Worm (Caenorhabditis elegans) whole organism, midembryonic: Measurements from ENCODE around the gene C27F2.4.
"Not testable (repeated sequence)": the region's sequence is repeated elsewhere in the genome, so short reads cannot be mapped to it uniquely, and the experiment has no call there.

ENCODE experiments used
- T22C8.4 ChIP-seq: fragments of 200-800 bp; sonication (Bioruptor generic); IDR thresholded peaks from 2 replicates; pipeline ENCODE4 v1.3.6; 2022; ENCODE audit warnings: missing genetic modification characterization, missing compliant biosample characterization
- cog-1 ChIP-seq: sonication (generic microtip); optimal IDR thresholded peaks from 2 replicates; lab custom pipeline; 2016; ENCODE audit warnings: missing genetic modification characterization, missing compliant biosample characterization
- flt-1 ChIP-seq: fragments of 200-800 bp; sonication (Bioruptor generic); IDR thresholded peaks from 2 replicates; pipeline ENCODE4 v1.3.6; 2022; ENCODE audit warnings: missing genetic modification characterization, missing compliant biosample characterization
- klf-2 ChIP-seq: fragments of 200-800 bp; sonication (Bioruptor generic); conservative IDR thresholded peaks from 2 replicates; pipeline ENCODE4 v1.3.6; 2022; ENCODE audit warnings: missing genetic modification reagents, missing genetic modification characterization, missing compliant biosample characterization
- med-1 ChIP-seq: sonication (generic microtip); optimal IDR thresholded peaks from 2 replicates; lab custom pipeline; 2017; ENCODE audit warnings: missing genetic modification characterization, mild to moderate bottlenecking, missing compliant biosample characterization, antibody characterized with exemption, missing genetic modification reagents; ENCODE audit not compliant: insufficient read depth
- ref-1 ChIP-seq: fragments of 200-800 bp; sonication (Bioruptor generic); conservative IDR thresholded peaks from 2 replicates; pipeline ENCODE4 v1.3.6; 2022; ENCODE audit warnings: missing genetic modification reagents, missing genetic modification characterization, missing compliant biosample characterization
- tab-1 ChIP-seq: fragments of 200-800 bp; sonication (Bioruptor generic); IDR thresholded peaks from 2 replicates; pipeline ENCODE4 v1.3.6; 2022; ENCODE audit warnings: missing genetic modification characterization, missing compliant biosample characterization
- ztf-23 ChIP-seq: fragments of 200-800 bp; sonication (Bioruptor generic); IDR thresholded peaks from 2 replicates; pipeline ENCODE4 v1.3.6; 2022; ENCODE audit warnings: missing genetic modification reagents, missing genetic modification characterization, missing compliant biosample characterization
- ztf-29 ChIP-seq: fragments of 200-800 bp; sonication (Bioruptor generic); IDR thresholded peaks from 2 replicates; pipeline ENCODE4 v1.3.6; 2022; ENCODE audit warnings: missing genetic modification reagents, missing genetic modification characterization, missing compliant biosample characterization

The C27F2.4 gene

ce11 chrIII:4934896-4935628 is 25.0 kb downstream of the C27F2.4 start, which contains the start of gene mrps-18C:
Gene mrps-18C (plus strand): TSS chrIII:4935578.
- no peak for TF ChIP-seq T22C8.4 (GFP tag; lab: Robert Waterston, UW)
- no peak for TF ChIP-seq med-1
- no peak for TF ChIP-seq ztf-23
- TF ChIP-seq tab-1: no peak
- no peak for TF ChIP-seq ref-1 (GFP tag; lab: Robert Waterston, UW)
- no peak for TF ChIP-seq ztf-29 (GFP tag; lab: Robert Waterston, UW)
- TF ChIP-seq cog-1 (tag; lab: Kevin White, UChicago): no peak
- no peak for TF ChIP-seq flt-1
- TF ChIP-seq klf-2 (GFP tag; lab: Robert Waterston, UW): no peak

- TF ChIP-seq klf-2 (GFP tag; lab: Robert Waterston, UW) (no peak), flt-1 (no peak), ref-1 (GFP tag; lab: Robert Waterston, UW) (no peak), tab-1 (no peak), T22C8.4 (GFP tag; lab: Robert Waterston, UW) (no peak), ztf-29 (GFP tag; lab: Robert Waterston, UW) (no peak), cog-1 (tag; lab: Kevin White, UChicago) (no peak), ztf-23 (no peak), med-1 (no peak)
Measured at ce11 chrIII:4932203-4932699, 27.9 kb downstream of the C27F2.4 start, which contains the start of the genes C26E6.12 and eri-9. Gene C26E6.12 (minus strand): TSS chrIII:4932253. Gene eri-9 (plus strand): TSS chrIII:4932450.

ce11 chrIII:4930154-4930679 is 29.9 kb downstream of the C27F2.4 start, which contains the start of gene set-2:
Gene set-2 (minus strand): TSS chrIII:4930204.
- TF ChIP-seq ztf-23 (peak; percentile 60; the same call in 1 of the 2 replicates), flt-1 (peak; percentile 56; the same call in 1 of the 2 replicates), tab-1 (no peak), cog-1 (tag; lab: Kevin White, UChicago) (peak; percentile 48)

ce11 chrIII:4924134-4924533 is 36.0 kb downstream of the C27F2.4 start:
- TF ChIP-seq med-1 (no peak), klf-2 (GFP tag; lab: Robert Waterston, UW) (no peak), cog-1 (tag; lab: Kevin White, UChicago) (no peak), tab-1 (no peak), flt-1 (no peak), ztf-29 (GFP tag; lab: Robert Waterston, UW) (no peak), T22C8.4 (GFP tag; lab: Robert Waterston, UW) (no peak), ref-1 (GFP tag; lab: Robert Waterston, UW) (no peak), ztf-23 (no peak)

- not testable (repeated sequence) for TF ChIP-seq klf-2 (GFP tag; lab: Robert Waterston, UW); ztf-29 (GFP tag; lab: Robert Waterston, UW); tab-1
Measured at ce11 chrIII:4922020-4922419, 38.1 kb downstream of the C27F2.4 start, which contains the start of gene mmab-1. Gene mmab-1 (minus strand): TSS chrIII:4922114.

- TF ChIP-seq ztf-29 (GFP tag; lab: Robert Waterston, UW) (no peak), tab-1 (no peak), ztf-23 (no peak), flt-1 (no peak), T22C8.4 (GFP tag; lab: Robert Waterston, UW) (no peak), cog-1 (tag; lab: Kevin White, UChicago) (no peak), med-1 (no peak), klf-2 (GFP tag; lab: Robert Waterston, UW) (no peak), ref-1 (GFP tag; lab: Robert Waterston, UW) (no peak)
Measured at ce11 chrIII:4920221-4920620, 39.9 kb downstream of the C27F2.4 start, which contains the start of gene ula-1. Gene ula-1 (minus strand): TSS chrIII:4920321.

- TF ChIP-seq flt-1 (no peak), tab-1 (no peak), med-1 (no peak), cog-1 (tag; lab: Kevin White, UChicago) (no peak), ztf-23 (no peak), T22C8.4 (GFP tag; lab: Robert Waterston, UW) (no peak), ztf-29 (GFP tag; lab: Robert Waterston, UW) (no peak), klf-2 (GFP tag; lab: Robert Waterston, UW) (no peak), ref-1 (GFP tag; lab: Robert Waterston, UW) (no peak)
Measured at ce11 chrIII:4918906-4919305, 41.2 kb downstream of the C27F2.4 start.

- no peak for TF ChIP-seq ztf-23
Measured at ce11 chrIII:4917960-4918712, 42.0 kb downstream of the C27F2.4 start, which contains the start of gene rpb-8. Gene rpb-8 (minus strand): TSS chrIII:4918008.

- TF ChIP-seq cog-1 (tag; lab: Kevin White, UChicago) (no peak), ztf-29 (GFP tag; lab: Robert Waterston, UW) (no peak), ref-1 (GFP tag; lab: Robert Waterston, UW) (no peak), med-1 (no peak), tab-1 (no peak), ztf-23 (no peak), T22C8.4 (GFP tag; lab: Robert Waterston, UW) (no peak), flt-1 (no peak), klf-2 (GFP tag; lab: Robert Waterston, UW) (no peak)
Measured at ce11 chrIII:4917077-4917476, 43.0 kb downstream of the C27F2.4 start, which contains the start of gene rars-1. Gene rars-1 (minus strand): TSS chrIII:4917177.
